Fruit fly (Drosophila melanogaster) whole organism, wandering third instar larva: ENCODE measurements around the gene CG15386.

Experiments used
- Abd-B ChIP-seq: fragments of >200 bp; optimal IDR thresholded peaks from 2 replicates; lab custom pipeline; 2017; ENCODE audit warnings: missing biosample characterization, missing genetic modification characterization
- CG9705 ChIP-seq: fragments of 200-800 bp; sonication (Bioruptor generic); optimal IDR thresholded peaks from 2 replicates; lab custom pipeline; 2018; ENCODE audit warnings: missing biosample characterization, mild to moderate bottlenecking, missing genetic modification characterization
- CrebA ChIP-seq: fragments of 200-800 bp; sonication (Bioruptor generic); optimal IDR thresholded peaks from 2 replicates; lab custom pipeline; 2016; ENCODE audit warnings: missing biosample characterization, mild to moderate bottlenecking, missing genetic modification characterization, borderline replicate concordance
- Dfd ChIP-seq: fragments of >200 bp; optimal IDR thresholded peaks from 2 replicates; lab custom pipeline; 2017; ENCODE audit warnings: missing biosample characterization, missing genetic modification characterization
- Dif ChIP-seq: fragments of 200-275, 200-300 bp; sonication (Bioruptor generic); optimal IDR thresholded peaks from 2 replicates; lab custom pipeline; 2018; ENCODE audit warnings: missing biosample characterization, missing genetic modification characterization; ENCODE audit not compliant: partially characterized antibody
- GATAd ChIP-seq: sonication (Bioruptor generic); optimal IDR thresholded peaks from 2 replicates; lab custom pipeline; 2016; ENCODE audit warnings: missing biosample characterization, missing genetic modification characterization
- HLH106 ChIP-seq: fragments of 200-800 bp; optimal IDR thresholded peaks from 3 replicates; lab custom pipeline; 2019; ENCODE audit warnings: missing biosample characterization, mild to moderate bottlenecking, missing genetic modification characterization, moderate library complexity
- Hnf4 ChIP-seq: fragments of 200-800 bp; sonication (Bioruptor generic); optimal IDR thresholded peaks from 2 replicates; lab custom pipeline; 2016; ENCODE audit warnings: missing biosample characterization, mild to moderate bottlenecking, missing genetic modification characterization
- Hr78 ChIP-seq: fragments of >200 bp; optimal IDR thresholded peaks from 2 replicates; lab custom pipeline; 2017; ENCODE audit warnings: missing biosample characterization, missing genetic modification characterization
- Hr83 ChIP-seq: fragments of 200-300 bp; sonication (Bioruptor generic); optimal IDR thresholded peaks from 2 replicates; lab custom pipeline; 2016; ENCODE audit warnings: missing biosample characterization, mild to moderate bottlenecking, missing genetic modification characterization, moderate library complexity; ENCODE audit not compliant: poor library complexity, severe bottlenecking
- Jra ChIP-seq: sonication (Bioruptor generic); optimal IDR thresholded peaks from 2 replicates; lab custom pipeline; 2016; ENCODE audit warnings: missing biosample characterization, missing genetic modification characterization
- Mio ChIP-seq: sonication (Bioruptor generic); optimal IDR thresholded peaks from 2 replicates; lab custom pipeline; 2016; ENCODE audit warnings: missing biosample characterization, missing genetic modification characterization
- Myc ChIP-seq: fragments of >200 bp; optimal IDR thresholded peaks from 2 replicates; lab custom pipeline; 2017
- N ChIP-seq: fragments of >200 bp; optimal IDR thresholded peaks from 2 replicates; lab custom pipeline; 2018; ENCODE audit warnings: missing biosample characterization, missing external identifiers, missing genetic modification characterization
- OdsH ChIP-seq: fragments of 200-800 bp; sonication (Bioruptor generic); optimal IDR thresholded peaks from 2 replicates; lab custom pipeline; 2016; ENCODE audit warnings: missing biosample characterization, mild to moderate bottlenecking, missing genetic modification characterization
- Rel ChIP-seq, 2 experiments: fragments of 200-800 bp; sonication (Bioruptor generic) in 1 of 2; optimal IDR thresholded peaks; 2 replicates in 1 of 2; 3 replicates in 1 of 2; lab custom pipeline; 2016 to 2019; ENCODE audit warnings: mild to moderate bottlenecking in 2 of 2, missing biosample characterization in 2 of 2, missing genetic modification characterization in 2 of 2, moderate library complexity in 1 of 2
- Sp1 ChIP-seq: fragments of 200-800 bp; sonication (Bioruptor generic); optimal IDR thresholded peaks from 3 replicates; lab custom pipeline; 2019; ENCODE audit warnings: missing biosample characterization, mild to moderate bottlenecking, missing genetic modification characterization, moderate library complexity
- Vsx2 ChIP-seq: fragments of 200-300, 225-300 bp; sonication (Bioruptor generic); optimal IDR thresholded peaks from 2 replicates; lab custom pipeline; 2018; ENCODE audit warnings: missing biosample characterization, missing genetic modification characterization; ENCODE audit not compliant: partially characterized antibody
- br ChIP-seq: fragments of 200-800 bp; sonication (Bioruptor generic); optimal IDR thresholded peaks from 2 replicates; lab custom pipeline; 2016; ENCODE audit warnings: missing biosample characterization, missing genetic modification characterization
- brk ChIP-seq: fragments of 200-800 bp; sonication (Bioruptor generic); optimal IDR thresholded peaks from 2 replicates; lab custom pipeline; 2016; ENCODE audit warnings: missing biosample characterization, mild to moderate bottlenecking, missing genetic modification characterization
- dl ChIP-seq, 2 experiments: fragments of 175-275, 200-275 bp in 1 of 2; fragments of 200-275 bp in 1 of 2; sonication (Bioruptor generic); optimal IDR thresholded peaks; lab custom pipeline; 2018; ENCODE audit warnings: mild to moderate bottlenecking in 2 of 2, missing biosample characterization in 2 of 2, missing genetic modification characterization in 2 of 2, moderate library complexity in 2 of 2; ENCODE audit not compliant: partially characterized antibody in 2 of 2, insufficient read depth in 1 of 2
- dmrt93B ChIP-seq: fragments of 200-800 bp; sonication (Bioruptor generic); optimal IDR thresholded peaks from 2 replicates; lab custom pipeline; 2018; ENCODE audit warnings: missing biosample characterization, mild to moderate bottlenecking, missing genetic modification characterization
- dsf ChIP-seq: sonication (Bioruptor generic); optimal IDR thresholded peaks from 2 replicates; lab custom pipeline; 2016; ENCODE audit warnings: missing biosample characterization, missing genetic modification characterization, borderline replicate concordance
- ey ChIP-seq: fragments of 200-800 bp; sonication (Bioruptor generic); optimal IDR thresholded peaks from 2 replicates; lab custom pipeline; 2016; ENCODE audit warnings: missing biosample characterization, missing genetic modification characterization
- foxo ChIP-seq, 2 experiments: fragments of 200-800 bp; sonication (Bioruptor generic); optimal IDR thresholded peaks; 2 replicates in 1 of 2; 3 replicates in 1 of 2; lab custom pipeline; 2016 to 2017; ENCODE audit warnings: missing biosample characterization in 2 of 2, missing genetic modification characterization in 2 of 2
- fru ChIP-seq: fragments of 200-800 bp; sonication (Bioruptor generic); optimal IDR thresholded peaks from 3 replicates; lab custom pipeline; 2016; ENCODE audit warnings: missing biosample characterization, mild to moderate bottlenecking, missing genetic modification characterization
- h ChIP-seq: fragments of 200-800 bp; sonication (Bioruptor generic); optimal IDR thresholded peaks from 3 replicates; lab custom pipeline; 2016; ENCODE audit warnings: missing biosample characterization, mild to moderate bottlenecking, missing genetic modification characterization
- jim ChIP-seq: fragments of 175-275, 200-325 bp; sonication (Bioruptor generic); optimal IDR thresholded peaks from 2 replicates; lab custom pipeline; 2016; ENCODE audit warnings: missing biosample characterization, mild to moderate bottlenecking, missing genetic modification characterization
- pan ChIP-seq: fragments of >200 bp; optimal IDR thresholded peaks from 2 replicates; lab custom pipeline; 2017
- psq ChIP-seq: fragments of 200-800 bp; sonication (Bioruptor generic); optimal IDR thresholded peaks from 3 replicates; lab custom pipeline; 2017; ENCODE audit warnings: missing biosample characterization, mild to moderate bottlenecking, missing genetic modification characterization, moderate library complexity
- rgr ChIP-seq: fragments of 200-800 bp; sonication (Bioruptor generic); optimal IDR thresholded peaks from 3 replicates; lab custom pipeline; 2016; ENCODE audit warnings: missing biosample characterization, mild to moderate bottlenecking, missing genetic modification characterization
- sage ChIP-seq: fragments of 200-800 bp; sonication (Bioruptor generic); optimal IDR thresholded peaks from 2 replicates; lab custom pipeline; 2016; ENCODE audit warnings: missing biosample characterization, mild to moderate bottlenecking, missing genetic modification characterization
- sv ChIP-seq: fragments of 200-800 bp; sonication (Bioruptor generic); optimal IDR thresholded peaks from 3 replicates; lab custom pipeline; 2016; ENCODE audit warnings: missing biosample characterization, missing genetic modification characterization
- tai ChIP-seq: sonication (Bioruptor generic); optimal IDR thresholded peaks from 2 replicates; lab custom pipeline; 2016; ENCODE audit warnings: missing biosample characterization, missing genetic modification characterization
- usp ChIP-seq: fragments of >200 bp; optimal IDR thresholded peaks from 2 replicates; lab custom pipeline; 2017; ENCODE audit warnings: missing biosample characterization, missing genetic modification characterization
- woc ChIP-seq: sonication (Bioruptor generic); optimal IDR thresholded peaks from 2 replicates; lab custom pipeline; 2016; ENCODE audit warnings: missing biosample characterization, mild to moderate bottlenecking, missing genetic modification characterization

Gene CG15386

DNA sequence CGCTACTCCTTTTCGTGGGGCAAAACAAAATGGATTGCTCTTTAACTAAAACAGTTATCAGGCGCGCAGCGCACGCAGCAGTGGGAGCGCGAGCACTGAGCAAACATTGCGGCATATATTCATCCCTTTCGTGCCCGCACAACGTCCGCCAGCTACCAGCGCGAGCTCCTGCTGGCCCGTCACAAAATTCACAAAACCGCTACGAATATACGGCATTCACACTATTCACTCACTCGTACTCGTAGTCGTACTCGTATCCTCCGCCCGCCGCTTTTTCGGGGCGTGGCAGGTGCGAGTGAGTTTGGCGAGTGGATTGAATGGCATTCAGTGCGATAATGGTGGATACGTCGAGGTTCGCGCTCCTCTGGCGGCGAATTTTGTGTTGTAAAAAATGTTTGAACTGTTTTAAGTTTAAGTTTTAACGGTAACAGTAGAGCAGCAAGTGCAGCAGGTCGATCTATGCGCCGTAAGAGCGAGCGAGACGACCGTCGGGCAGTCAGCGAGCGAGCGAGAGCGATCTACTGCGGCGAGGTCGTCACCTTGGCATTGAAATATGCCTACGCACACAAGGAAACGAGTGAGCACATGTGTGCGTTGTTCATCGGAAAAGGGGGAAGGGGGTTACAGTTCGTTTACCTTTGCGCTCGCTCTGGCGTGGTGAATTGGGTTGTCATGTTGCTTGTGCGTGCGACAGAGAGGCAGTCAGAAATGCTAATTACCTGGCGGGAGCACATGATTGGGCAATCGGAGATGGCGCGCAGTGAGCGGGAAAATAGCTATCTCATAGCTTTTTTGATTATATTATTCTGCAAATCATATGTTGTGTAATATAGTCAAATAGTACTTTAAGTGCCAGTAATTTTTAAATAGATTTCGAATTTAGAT is 20.2 kb downstream of the CG15386 start:
- TF ChIP-seq CG9705: peak; percentile 27
- no peak for TF ChIP-seq Abd-B
- TF ChIP-seq Myc (lab: Kevin White, UChicago): peak; percentile 89
- peak; percentile 13 for TF ChIP-seq dsf (GFP tag; lab: Kevin White, UChicago)
- peak; percentile 83 for TF ChIP-seq woc (GFP tag; lab: Kevin White, UChicago)
- peak; percentile 50 for TF ChIP-seq brk (GFP tag; lab: Kevin White, UChicago)
- peak; percentile 96 for TF ChIP-seq tai (GFP tag; lab: Kevin White, UChicago)
- no peak for TF ChIP-seq Hr78 (GFP tag; lab: Kevin White, UChicago)
- TF ChIP-seq OdsH (GFP tag; lab: Kevin White, UChicago): peak; percentile 69
- peak; percentile 64 for TF ChIP-seq rgr (GFP tag; lab: Kevin White, UChicago)
- TF ChIP-seq usp (GFP tag; lab: Kevin White, UChicago): no peak
- peak; percentile 69 for TF ChIP-seq Jra (GFP tag; lab: Kevin White, UChicago)
- TF ChIP-seq sv: peak; percentile 75
- TF ChIP-seq foxo (GFP tag; optimal IDR thresholded peaks at IDR 0.05; lab: Kevin White, UChicago): peak; percentile 42 to 75
- peak; percentile 55 for TF ChIP-seq dmrt93B
- peak; percentile 43 for TF ChIP-seq N
- TF ChIP-seq dl (GFP tag; optimal IDR thresholded peaks at IDR 0.05; lab: Kevin White, UChicago; ENCODE audit: insufficient read depth in 1 of 2, partially characterized antibody in 2 of 2): peak; percentile 87 to 92
- TF ChIP-seq br (GFP tag; lab: Kevin White, UChicago): peak; percentile 41
- TF ChIP-seq HLH106 (tag; lab: Kevin White, UChicago): peak; percentile 76
- TF ChIP-seq Hnf4 (GFP tag; lab: Kevin White, UChicago): peak; percentile 44
- peak; percentile 67 for TF ChIP-seq ey (GFP tag; lab: Kevin White, UChicago)
- TF ChIP-seq psq: peak; percentile 71
- TF ChIP-seq Sp1: peak; percentile 68
- peak; percentile 78 for TF ChIP-seq h (GFP tag; lab: Kevin White, UChicago)
- TF ChIP-seq CrebA (GFP tag; lab: Kevin White, UChicago): peak; percentile 96
- TF ChIP-seq pan (lab: Kevin White, UChicago): no peak
- TF ChIP-seq fru (GFP tag; lab: Kevin White, UChicago): peak; percentile 59
- no peak for TF ChIP-seq GATAd
- TF ChIP-seq Mio (GFP tag; lab: Kevin White, UChicago): no peak
- TF ChIP-seq Vsx2 (GFP tag; lab: Kevin White, UChicago): peak; percentile 97
- TF ChIP-seq sage (GFP tag; lab: Kevin White, UChicago): no peak
- TF ChIP-seq Rel (GFP tag; optimal IDR thresholded peaks at IDR 0.05; lab: Kevin White, UChicago): no peak
- TF ChIP-seq Rel (tag; optimal IDR thresholded peaks at IDR 0.05; lab: Kevin White, UChicago): peak; percentile 90
- TF ChIP-seq Hr83 (GFP tag; lab: Kevin White, UChicago): peak; percentile 93
- peak; percentile 97 for TF ChIP-seq Dif
- peak; percentile 57 for TF ChIP-seq jim
- TF ChIP-seq Dfd (GFP tag; lab: Kevin White, UChicago): no peak

dm6 chr2L:2195328-2195727 is 21.7 kb downstream of the CG15386 start:
- TF ChIP-seq Mio (GFP tag; lab: Kevin White, UChicago) (no peak), h (GFP tag; lab: Kevin White, UChicago) (no peak), Hr83 (GFP tag; lab: Kevin White, UChicago) (no peak), Abd-B (no peak), woc (GFP tag; lab: Kevin White, UChicago) (no peak), jim (no peak), Myc (lab: Kevin White, UChicago) (no peak), Dif (no peak), rgr (GFP tag; lab: Kevin White, UChicago) (no peak), Sp1 (no peak), Hr78 (GFP tag; lab: Kevin White, UChicago) (no peak), CG9705 (no peak), foxo (GFP tag; optimal IDR thresholded peaks at IDR 0.05; lab: Kevin White, UChicago) (no peak), CrebA (GFP tag; lab: Kevin White, UChicago) (no peak), pan (lab: Kevin White, UChicago) (no peak), fru (GFP tag; lab: Kevin White, UChicago) (no peak)
